Worm (Caenorhabditis elegans) whole organism, mixed stage, embryonic: ENCODE measurements around the gene F36H5.18.

Experiments used
- blmp-1 ChIP-seq: fragments of 150-350 bp; optimal IDR thresholded peaks from 2 replicates; lab custom pipeline; 2014; ENCODE audit warnings: missing biosample characterization, missing genetic modification characterization
- cnd-1 ChIP-seq: fragments of 200-800 bp; sonication (Bioruptor generic); optimal IDR thresholded peaks from 2 replicates; lab custom pipeline; 2018; ENCODE audit warnings: mild to moderate bottlenecking, missing genetic modification characterization, missing compliant biosample characterization
- elt-3 ChIP-seq: fragments of 150-350 bp; optimal IDR thresholded peaks from 2 replicates; lab custom pipeline; 2014; ENCODE audit warnings: missing biosample characterization, missing genetic modification characterization
- hlh-1 ChIP-seq: fragments of 150-350 bp; optimal IDR thresholded peaks from 2 replicates; lab custom pipeline; 2014; ENCODE audit warnings: missing biosample characterization, missing genetic modification reagents, missing genetic modification characterization
- lsy-2 ChIP-seq: fragments of 150-350 bp; optimal IDR thresholded peaks from 2 replicates; lab custom pipeline; 2014; ENCODE audit warnings: missing biosample characterization, missing genetic modification characterization
- nhr-12 ChIP-seq: fragments of 150-350 bp; optimal IDR thresholded peaks from 2 replicates; lab custom pipeline; 2014; ENCODE audit warnings: missing biosample characterization, missing genetic modification characterization
- nhr-237 ChIP-seq: fragments of 150-350 bp; optimal IDR thresholded peaks from 2 replicates; lab custom pipeline; 2014; ENCODE audit warnings: missing biosample characterization, missing genetic modification characterization
- nhr-76 ChIP-seq: sonication (generic microtip); optimal IDR thresholded peaks from 2 replicates; lab custom pipeline; 2017; ENCODE audit warnings: missing biosample characterization, missing genetic modification characterization
- pha-4 ChIP-seq: fragments of 150-350 bp; optimal IDR thresholded peaks from 2 replicates; lab custom pipeline; 2018; ENCODE audit warnings: missing biosample characterization, missing genetic modification reagents, missing genetic modification characterization
- unc-39 ChIP-seq: fragments of 150-350 bp; optimal IDR thresholded peaks from 2 replicates; lab custom pipeline; 2014; ENCODE audit warnings: missing biosample characterization, missing genetic modification characterization
- ztf-11 ChIP-seq: fragments of 150-350 bp; optimal IDR thresholded peaks from 2 replicates; lab custom pipeline; 2014; ENCODE audit warnings: missing biosample characterization, missing genetic modification characterization

DNA sequence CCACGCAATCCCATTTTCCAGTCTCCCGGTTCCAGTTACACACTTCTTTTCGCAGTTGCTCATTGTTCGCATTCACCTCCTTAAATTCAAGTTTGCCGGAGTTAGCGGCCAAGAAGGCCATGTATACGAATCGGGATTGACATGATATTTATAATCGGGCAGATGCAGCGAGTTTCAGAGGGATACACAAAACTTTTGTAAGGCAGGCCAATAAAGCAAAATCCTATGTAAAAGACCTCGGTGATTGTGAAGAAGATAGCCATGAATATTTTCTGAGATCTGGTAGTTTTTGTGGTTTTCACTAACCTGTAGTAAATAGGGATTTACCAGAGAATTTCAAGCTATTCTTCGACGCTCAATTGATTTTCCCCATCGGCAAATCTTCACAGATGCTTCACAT, 7.0 kb downstream of the F36H5.18 start:
- TF ChIP-seq hlh-1 (tag; lab: Kevin White, UChicago): no peak
- TF ChIP-seq blmp-1 (tag; lab: Kevin White, UChicago): no peak
- no peak for TF ChIP-seq ztf-11 (tag; lab: Kevin White, UChicago)
- no peak for TF ChIP-seq unc-39 (tag; lab: Kevin White, UChicago)
- TF ChIP-seq lsy-2 (tag; lab: Kevin White, UChicago): no peak
- TF ChIP-seq nhr-237 (tag; lab: Kevin White, UChicago): no peak
- TF ChIP-seq nhr-12: no peak
- TF ChIP-seq nhr-76 (tag; lab: Kevin White, UChicago): no peak
- no peak for TF ChIP-seq elt-3
- no peak for TF ChIP-seq pha-4 (tag; lab: Kevin White, UChicago)
- TF ChIP-seq cnd-1: no peak
